Worm (Caenorhabditis elegans): ENCODE results near the gene abl-1.
A peak's percentile ranks its signal among the peaks of the same experiment; 100 is the strongest.

Gene abl-1

DNA sequence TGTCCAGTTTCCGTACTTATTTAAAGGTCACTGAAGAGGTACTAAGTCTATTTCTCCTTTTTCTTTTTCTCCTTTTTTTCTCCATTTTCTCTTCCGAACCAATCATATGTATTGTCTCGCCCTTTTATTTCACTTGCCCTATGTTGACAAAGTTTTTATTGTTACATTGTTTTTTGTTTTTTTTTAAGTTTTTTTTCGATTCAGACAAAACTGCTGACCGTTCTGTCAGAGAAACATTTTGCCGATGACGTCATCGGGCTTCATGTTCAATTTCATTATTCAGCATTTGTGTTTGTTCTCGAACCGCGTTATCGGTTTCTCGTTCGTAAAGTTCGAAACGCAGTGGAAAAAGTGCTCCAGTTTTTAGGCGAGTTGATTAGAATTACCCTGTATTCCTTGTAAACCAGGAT is 15.4 kb upstream of the abl-1 start:
- TF ChIP-seq lin-32 (GFP tag; optimal IDR thresholded peaks at IDR 0.05) (no peak), zip-8 (tag; optimal IDR thresholded peaks at IDR 0.05) (peak; percentile 12)

DNA sequence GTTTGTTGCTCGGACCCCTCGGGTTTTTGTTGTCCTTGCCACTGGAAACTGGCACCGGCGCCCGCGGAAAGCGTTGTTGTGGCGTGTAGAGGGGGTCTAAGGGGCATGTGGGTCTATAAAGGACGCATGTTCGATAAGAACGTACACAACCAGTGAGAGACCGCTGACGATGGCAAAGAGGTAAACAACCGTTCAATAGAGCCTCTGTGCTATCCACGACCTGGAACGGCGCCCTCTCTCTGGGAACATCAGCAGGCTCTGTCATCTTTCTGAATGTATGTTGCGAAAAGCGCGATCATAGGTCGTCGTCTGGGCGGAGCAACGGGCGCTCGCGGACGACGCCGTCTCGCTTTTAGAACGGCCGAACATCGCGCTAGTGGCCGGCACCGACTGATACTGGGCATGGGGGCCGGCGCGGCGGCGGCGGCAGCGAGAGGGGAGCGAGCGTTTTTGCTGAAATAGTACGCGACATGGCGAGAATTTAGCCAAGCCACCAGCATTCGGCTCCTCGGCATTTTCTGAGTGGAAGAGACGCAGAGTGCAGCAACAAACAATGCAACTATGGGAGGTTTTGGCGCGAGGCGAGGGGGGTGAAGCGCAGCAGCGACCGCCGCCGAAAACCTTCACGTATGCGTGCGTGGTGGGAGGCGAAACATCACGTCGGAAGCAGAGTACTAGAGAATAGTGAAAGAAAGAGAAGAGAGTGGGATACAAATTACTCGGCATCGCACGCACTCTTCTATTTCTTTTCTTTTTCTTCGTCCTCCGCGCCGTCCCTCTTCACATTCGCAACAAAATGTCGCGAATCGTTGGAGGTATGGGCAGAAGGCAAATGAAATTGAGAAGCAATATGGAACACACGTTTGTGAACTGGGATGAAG is 13.3 kb upstream of the abl-1 start:
- peak; percentile 13 for TF ChIP-seq drap-1 (GFP tag; optimal IDR thresholded peaks at IDR 0.05)
- TF ChIP-seq snpc-4 (tag; optimal IDR thresholded peaks at IDR 0.05), result no peak
- TF ChIP-seq cnd-1 (tag; optimal IDR thresholded peaks at IDR 0.05), result no peak
- TF ChIP-seq mep-1 (tag; optimal IDR thresholded peaks at IDR 0.05), result peak; percentile 62
- peak; percentile 34 for TF ChIP-seq ces-1 (GFP tag; optimal IDR thresholded peaks at IDR 0.05)
- no peak for TF ChIP-seq flh-1 (GFP tag; optimal IDR thresholded peaks at IDR 0.05)
- TF ChIP-seq nhr-237 (tag; optimal IDR thresholded peaks at IDR 0.05), result peak; percentile 59
- TF ChIP-seq sptf-1 (tag; optimal IDR thresholded peaks at IDR 0.05), result no peak
- TF ChIP-seq unc-62 (GFP tag; optimal IDR thresholded peaks at IDR 0.05), result peak; percentile 44
- no peak for TF ChIP-seq lin-13 (tag; optimal IDR thresholded peaks at IDR 0.05)
- TF ChIP-seq ham-2 (GFP tag; optimal IDR thresholded peaks at IDR 0.05), result peak; percentile 94
- peak; percentile 61 for TF ChIP-seq unc-120 (tag; optimal IDR thresholded peaks at IDR 0.05; ENCODE audit: poor library complexity, severe bottlenecking)
- TF ChIP-seq blmp-1 (tag; optimal IDR thresholded peaks at IDR 0.05), result no peak
- no peak for TF ChIP-seq nhr-28 (tag; optimal IDR thresholded peaks at IDR 0.05)
- no peak for TF ChIP-seq ceh-43 (GFP tag; optimal IDR thresholded peaks at IDR 0.05)
- TF ChIP-seq elt-1 (tag; optimal IDR thresholded peaks at IDR 0.05; ENCODE audit: borderline replicate concordance, insufficient read depth), result no peak
- TF ChIP-seq sem-2 (GFP tag; optimal IDR thresholded peaks at IDR 0.05), result no peak
- peak; percentile 30 for TF ChIP-seq pha-4 (tag; optimal IDR thresholded peaks at IDR 0.05)

DNA sequence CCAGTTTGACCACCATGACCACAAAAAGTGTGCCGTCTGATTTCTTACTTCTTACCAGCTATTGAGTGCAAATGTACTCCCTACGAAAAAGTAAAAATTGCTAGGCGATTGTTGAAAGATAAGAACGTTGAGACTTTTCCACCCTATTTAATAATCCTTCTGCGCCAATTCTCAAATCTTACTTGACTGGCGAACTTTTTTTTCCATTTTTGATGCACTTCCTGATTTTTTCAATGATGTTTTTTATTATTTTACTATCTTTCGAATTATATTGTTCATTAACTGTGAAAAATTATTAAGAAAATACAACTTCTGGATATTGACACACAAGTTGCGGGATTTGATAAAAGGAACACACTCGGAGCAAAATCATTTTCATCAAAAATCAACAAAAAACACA is 11.6 kb upstream of the abl-1 start, which contains the start of gene daf-12:
daf-12 (plus strand) TSS at position 301 of the 400 bp plus-strand sequence.
- no peak for TF ChIP-seq mab-5 (tag; optimal IDR thresholded peaks at IDR 0.05)
- no peak for TF ChIP-seq sptf-1 (tag; optimal IDR thresholded peaks at IDR 0.05)
- TF ChIP-seq ham-2 (GFP tag; optimal IDR thresholded peaks at IDR 0.05), result no peak
- no peak for TF ChIP-seq blmp-1 (tag; optimal IDR thresholded peaks at IDR 0.05)
- no peak for TF ChIP-seq flh-1 (GFP tag; optimal IDR thresholded peaks at IDR 0.05)
- TF ChIP-seq nhr-76 (tag; optimal IDR thresholded peaks at IDR 0.05), result no peak
- TF ChIP-seq ceh-43 (GFP tag; optimal IDR thresholded peaks at IDR 0.05), result no peak
- no peak for TF ChIP-seq lin-32 (GFP tag; optimal IDR thresholded peaks at IDR 0.05)
- no peak for TF ChIP-seq ces-1 (GFP tag; optimal IDR thresholded peaks at IDR 0.05)
- TF ChIP-seq ceh-39 (tag; optimal IDR thresholded peaks at IDR 0.05), result no peak
- no peak for TF ChIP-seq nhr-28 (tag; optimal IDR thresholded peaks at IDR 0.05)
- TF ChIP-seq lin-13 (tag; optimal IDR thresholded peaks at IDR 0.05), result no peak
- TF ChIP-seq zip-8 (tag; optimal IDR thresholded peaks at IDR 0.05), result no peak
- TF ChIP-seq tbx-8 (GFP tag; optimal IDR thresholded peaks at IDR 0.05), result no peak

DNA sequence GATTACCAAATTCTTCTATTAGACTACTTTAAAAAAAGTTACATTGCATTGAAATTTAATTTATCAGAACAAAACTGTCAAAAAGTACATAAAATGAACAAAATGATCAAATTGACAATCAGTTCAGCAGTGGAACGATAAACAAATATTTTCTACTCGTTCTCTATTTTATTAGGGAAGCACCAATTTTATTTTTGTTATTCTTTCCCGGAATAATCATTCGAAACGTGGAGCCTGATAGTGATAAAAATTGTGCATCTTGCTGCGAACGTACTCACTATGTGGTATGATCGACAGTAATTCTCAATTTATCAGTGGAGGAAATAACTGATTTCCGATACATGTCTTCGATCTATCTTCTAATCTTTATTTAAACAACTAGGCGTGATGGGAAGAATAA is 7.9 kb upstream of the abl-1 start:
- no peak for TF ChIP-seq ham-2 (GFP tag; optimal IDR thresholded peaks at IDR 0.05)
- TF ChIP-seq blmp-1 (tag; optimal IDR thresholded peaks at IDR 0.05), result no peak
- TF ChIP-seq ces-1 (GFP tag; optimal IDR thresholded peaks at IDR 0.05), result no peak
- TF ChIP-seq elt-1 (tag; optimal IDR thresholded peaks at IDR 0.05; ENCODE audit: borderline replicate concordance, insufficient read depth), result no peak
- no peak for TF ChIP-seq tbx-8 (GFP tag; optimal IDR thresholded peaks at IDR 0.05)

DNA sequence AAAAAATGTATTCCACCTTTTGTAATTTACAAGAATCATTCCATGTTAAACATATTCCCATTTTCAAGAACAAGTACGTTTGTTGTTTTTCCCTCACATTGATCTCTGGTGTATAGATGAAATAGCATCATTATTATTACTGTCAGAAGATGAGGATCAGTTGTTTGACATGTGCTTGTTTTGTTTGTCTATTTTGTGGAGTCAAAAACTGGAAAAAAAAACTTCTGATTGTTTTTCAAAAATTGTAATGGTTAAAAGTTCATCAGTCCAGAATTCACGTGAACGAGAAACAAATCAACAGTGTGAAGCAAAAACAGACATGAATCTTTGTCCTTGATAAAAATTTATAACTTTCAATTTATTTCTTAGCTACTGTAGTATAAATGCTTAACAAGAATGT is 6.9 kb upstream of the abl-1 start:
- TF ChIP-seq nhr-28 (tag; optimal IDR thresholded peaks at IDR 0.05) (no peak), sem-2 (GFP tag; optimal IDR thresholded peaks at IDR 0.05) (no peak), nhr-76 (tag; optimal IDR thresholded peaks at IDR 0.05) (no peak), tbx-8 (GFP tag; optimal IDR thresholded peaks at IDR 0.05) (no peak), lin-13 (tag; optimal IDR thresholded peaks at IDR 0.05) (no peak), hlh-1 (tag; optimal IDR thresholded peaks at IDR 0.05) (no peak), snpc-4 (tag; optimal IDR thresholded peaks at IDR 0.05) (no peak), unc-120 (tag; optimal IDR thresholded peaks at IDR 0.05; ENCODE audit: poor library complexity, severe bottlenecking) (no peak), nhr-2 (tag; optimal IDR thresholded peaks at IDR 0.05) (no peak)
